Worm (Caenorhabditis elegans) whole organism, late embryonic: Measurements from ENCODE around the gene F14F9.3.

Source experiments
- T23F11.4 ChIP-seq: fragments of 200-800 bp; sonication (Bioruptor generic); optimal IDR thresholded peaks from 2 replicates; lab custom pipeline; 2018; ENCODE audit warnings: mild to moderate bottlenecking, missing genetic modification characterization, missing compliant biosample characterization
- ceh-14 ChIP-seq: sonication (generic microtip); optimal IDR thresholded peaks from 2 replicates; lab custom pipeline; 2016; ENCODE audit warnings: missing genotype, missing genetic modification characterization, missing compliant biosample characterization
- ceh-19 ChIP-seq: fragments of 200-800 bp; sonication (Bioruptor generic); optimal IDR thresholded peaks from 2 replicates; lab custom pipeline; 2018; ENCODE audit warnings: mild to moderate bottlenecking, missing genetic modification characterization, missing compliant biosample characterization
- ceh-2 ChIP-seq: sonication (generic microtip); optimal IDR thresholded peaks from 2 replicates; lab custom pipeline; 2016; ENCODE audit warnings: missing genotype, missing genetic modification characterization, missing compliant biosample characterization
- ceh-24 ChIP-seq: sonication (generic microtip); optimal IDR thresholded peaks from 2 replicates; lab custom pipeline; 2016; ENCODE audit warnings: mild to moderate bottlenecking, missing genetic modification characterization, missing compliant biosample characterization
- ets-4 ChIP-seq: sonication (generic microtip); optimal IDR thresholded peaks from 2 replicates; lab custom pipeline; 2016; ENCODE audit warnings: missing genetic modification characterization, missing compliant biosample characterization
- fkh-10 ChIP-seq: fragments of 150-350 bp; optimal IDR thresholded peaks from 2 replicates; lab custom pipeline; 2014; ENCODE audit warnings: missing biosample characterization, missing genetic modification reagents, missing genetic modification characterization
- hlh-13 ChIP-seq: fragments of 200-800 bp; sonication (Bioruptor generic); optimal IDR thresholded peaks from 2 replicates; lab custom pipeline; 2018; ENCODE audit warnings: mild to moderate bottlenecking, missing genetic modification characterization, missing compliant biosample characterization
- hlh-8 ChIP-seq: sonication (generic microtip); optimal IDR thresholded peaks from 2 replicates; lab custom pipeline; 2016; ENCODE audit warnings: missing genotype, missing genetic modification characterization, missing compliant biosample characterization
- nhr-11 ChIP-seq: fragments of 150-350 bp; optimal IDR thresholded peaks from 2 replicates; lab custom pipeline; 2014; ENCODE audit warnings: missing biosample characterization, missing genetic modification characterization
- pat-9 ChIP-seq: fragments of 200-800 bp; sonication (Bioruptor generic); optimal IDR thresholded peaks from 2 replicates; lab custom pipeline; 2018; ENCODE audit warnings: mild to moderate bottlenecking, missing genetic modification characterization, moderate library complexity, missing compliant biosample characterization
- pha-2 ChIP-seq: sonication (generic microtip); optimal IDR thresholded peaks from 2 replicates; lab custom pipeline; 2017; ENCODE audit warnings: mild to moderate bottlenecking, missing genetic modification characterization, missing compliant biosample characterization
- pha-4 ChIP-seq: fragments of 150-350 bp; optimal IDR thresholded peaks from 2 replicates; lab custom pipeline; 2018; ENCODE audit warnings: missing biosample characterization, missing genetic modification reagents, missing genetic modification characterization

DNA sequence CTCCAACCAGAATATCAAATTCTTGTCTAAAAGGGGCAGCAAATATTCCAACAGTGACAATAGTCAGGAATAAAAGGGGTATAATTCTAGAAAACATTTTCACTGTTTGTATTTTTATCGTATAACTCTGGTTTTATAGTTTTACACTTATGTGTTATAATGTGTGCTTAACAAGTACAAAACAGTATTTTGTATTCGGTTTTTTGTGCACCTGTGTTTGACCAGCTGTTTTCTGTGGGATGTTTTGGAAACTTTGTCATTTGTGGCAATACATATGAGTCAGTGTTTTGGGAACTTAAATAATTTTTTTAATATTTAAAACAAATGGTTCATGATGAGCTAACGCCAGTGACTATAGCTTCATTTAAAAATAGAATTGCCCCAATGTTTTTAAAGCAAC lies 8.4 kb downstream of the F14F9.3 start, which contains the start of gene F14F9.6:
- TF ChIP-seq ceh-19 (GFP tag; lab: Kevin White, UChicago): no peak
- TF ChIP-seq ceh-24: no peak
- TF ChIP-seq ets-4 (tag; lab: Kevin White, UChicago): no peak
- TF ChIP-seq nhr-11 (tag; lab: Kevin White, UChicago): no peak
- no peak for TF ChIP-seq pha-4
- TF ChIP-seq ceh-2: no peak
- no peak for TF ChIP-seq hlh-13 (GFP tag; lab: Kevin White, UChicago)
- no peak for TF ChIP-seq pat-9 (tag; lab: Kevin White, UChicago)
- no peak for TF ChIP-seq pha-2 (tag; lab: Kevin White, UChicago)
- no peak for TF ChIP-seq fkh-10
- TF ChIP-seq T23F11.4 (GFP tag; lab: Kevin White, UChicago): no peak
- no peak for TF ChIP-seq hlh-8 (tag; lab: Kevin White, UChicago)
- no peak for TF ChIP-seq ceh-14
